Worm (Caenorhabditis elegans): ENCODE measurements around the gene tlk-1.

tlk-1 gene

DNA sequence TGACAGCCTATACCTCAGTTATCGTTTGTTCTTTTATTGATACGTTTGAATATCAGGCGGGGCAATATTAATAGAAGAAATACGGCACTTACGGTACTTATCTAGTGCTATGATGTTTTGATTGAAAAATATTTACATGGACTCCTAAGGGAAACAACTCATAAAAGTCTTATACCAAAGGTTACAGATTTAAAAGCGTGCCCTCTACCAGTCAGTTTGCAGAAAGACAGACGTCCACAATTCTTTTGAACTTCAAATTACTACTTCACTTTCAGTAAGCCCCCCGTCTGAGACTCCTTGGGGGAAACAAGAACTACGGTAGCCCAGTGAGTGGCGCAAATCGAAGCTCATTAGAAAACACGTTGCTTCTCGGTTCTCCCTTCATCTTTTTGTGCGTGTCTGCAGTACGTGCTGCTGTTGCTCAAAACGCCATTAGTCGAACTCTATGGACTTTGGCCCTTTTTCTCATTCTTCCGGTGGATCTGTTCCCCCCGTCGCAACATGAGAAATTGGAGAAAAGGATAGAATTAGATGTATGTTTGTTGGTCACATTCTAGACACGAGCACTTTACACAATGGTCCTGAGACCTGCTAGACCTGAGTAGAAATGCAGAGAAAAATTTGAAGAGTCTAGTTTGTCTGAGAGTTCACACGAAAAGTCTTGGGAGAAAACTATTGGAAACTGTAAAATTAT lies 37.3 kb upstream of the tlk-1 start (continued):
- no peak for TF ChIP-seq hpl-2 (GFP tag; optimal IDR thresholded peaks at IDR 0.05)
- no peak for TF ChIP-seq alr-1 (tag; optimal IDR thresholded peaks at IDR 0.05; ENCODE audit: borderline replicate concordance)
- no peak for TF ChIP-seq ceh-63 (GFP tag; optimal IDR thresholded peaks at IDR 0.05)
- TF ChIP-seq grh-1 (GFP tag; IDR thresholded peaks at IDR 0.05): no peak
- TF ChIP-seq aly-2 (tag; optimal IDR thresholded peaks at IDR 0.05): no peak
- TF ChIP-seq aha-1 (tag; optimal IDR thresholded peaks at IDR 0.05): no peak

DNA sequence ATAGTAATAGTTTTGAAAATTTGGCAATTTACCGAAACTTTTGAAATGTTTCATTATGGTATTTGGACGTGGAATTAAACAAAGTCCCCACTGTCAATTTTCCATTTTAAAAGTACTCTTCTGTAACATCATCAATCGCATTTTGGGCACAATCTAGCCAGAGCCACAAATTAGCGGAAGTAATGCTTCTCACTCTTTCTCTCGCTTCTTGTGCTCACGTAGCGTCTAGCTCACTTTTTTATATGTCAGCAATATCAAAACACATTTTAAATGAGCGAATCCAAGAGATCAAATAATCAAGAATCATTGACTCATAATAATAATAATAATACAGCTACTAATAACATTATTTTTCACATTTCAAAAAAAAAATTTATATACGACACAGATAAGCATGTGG lies 35.7 kb upstream of the tlk-1 start:
- no peak for TF ChIP-seq zip-4 (GFP tag; optimal IDR thresholded peaks at IDR 0.05)
- peak; percentile 6 for TF ChIP-seq jun-1 (tag; optimal IDR thresholded peaks at IDR 0.05)
- TF ChIP-seq lin-14 (GFP tag; optimal IDR thresholded peaks at IDR 0.05): peak; percentile 4
- no peak for TF ChIP-seq unc-130 (tag; optimal IDR thresholded peaks at IDR 0.05)
- TF ChIP-seq fkh-8 (tag; optimal IDR thresholded peaks at IDR 0.05): peak; percentile 72
- TF ChIP-seq alr-1 (tag; optimal IDR thresholded peaks at IDR 0.05; ENCODE audit: borderline replicate concordance): no peak
- TF ChIP-seq unc-86 (tag; optimal IDR thresholded peaks at IDR 0.05): no peak
- TF ChIP-seq nhr-77 (tag; optimal IDR thresholded peaks at IDR 0.05): no peak
- peak; percentile 15 for TF ChIP-seq egl-13 (tag; optimal IDR thresholded peaks at IDR 0.05)
- TF ChIP-seq tlp-1 (tag; optimal IDR thresholded peaks at IDR 0.05): no peak
- TF ChIP-seq ceh-8 (GFP tag; optimal IDR thresholded peaks at IDR 0.05): peak; percentile 12
- TF ChIP-seq unc-98 (GFP tag; IDR thresholded peaks at IDR 0.05): no peak
- no peak for TF ChIP-seq ceh-63 (GFP tag; optimal IDR thresholded peaks at IDR 0.05)
- TF ChIP-seq pqm-1 (tag; optimal IDR thresholded peaks at IDR 0.05): no peak
- peak; percentile 51 for TF ChIP-seq nhr-71 (tag; optimal IDR thresholded peaks at IDR 0.05)

DNA sequence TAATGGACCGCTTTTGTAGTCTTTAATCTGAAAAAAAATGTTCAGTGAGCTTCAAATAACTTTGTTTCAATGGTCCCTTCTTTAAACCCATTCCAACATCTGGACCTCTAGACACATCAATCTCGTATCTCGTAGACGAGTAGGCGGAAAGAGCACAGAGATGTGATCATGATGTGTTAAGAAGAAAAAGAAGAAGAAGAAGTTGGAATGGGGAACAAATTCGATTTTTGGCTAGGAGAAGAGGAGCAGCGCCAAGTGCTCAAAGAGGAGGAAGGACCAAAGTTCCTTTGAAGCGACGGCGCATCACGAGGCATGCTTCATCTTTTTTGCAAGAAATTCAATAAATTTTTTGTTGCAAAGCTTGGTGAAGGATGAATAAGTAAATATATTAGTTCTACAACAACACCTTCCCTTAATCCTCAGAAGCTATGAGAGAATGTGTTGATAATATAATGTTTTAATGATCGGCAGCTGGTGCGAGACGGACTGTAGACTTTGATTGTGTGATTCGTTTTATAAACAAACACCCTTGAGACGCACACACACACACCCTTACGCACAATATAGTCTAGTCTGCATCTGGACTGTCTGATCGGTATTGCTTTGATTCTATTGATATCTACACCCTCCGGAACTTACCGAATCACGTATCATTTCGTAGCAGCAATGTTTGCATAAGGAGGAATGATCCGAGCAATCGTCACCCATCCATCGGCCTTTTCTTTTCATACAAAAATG lies 35.0 kb upstream of the tlk-1 start:
- peak; percentile 49 for TF ChIP-seq nhr-20 (tag; optimal IDR thresholded peaks at IDR 0.05)
- peak; percentile 93 for TF ChIP-seq fkh-10 (GFP tag; optimal IDR thresholded peaks at IDR 0.05)
- TF ChIP-seq elt-3 (tag; optimal IDR thresholded peaks at IDR 0.05): peak in 1 of 6 experiments; percentile 10
- TF ChIP-seq ces-1 (GFP tag; optimal IDR thresholded peaks at IDR 0.05): peak; percentile 20
- peak in 1 of 3 experiments; percentile 15 for TF ChIP-seq ceh-82 (tag; optimal IDR thresholded peaks at IDR 0.05)
- TF ChIP-seq nhr-76 (tag; optimal IDR thresholded peaks at IDR 0.05): no peak
- TF ChIP-seq egl-27 (tag; optimal IDR thresholded peaks at IDR 0.05): no peak
- no peak for TF ChIP-seq pag-3 (tag; optimal IDR thresholded peaks at IDR 0.05; ENCODE audit: borderline replicate concordance, insufficient read depth)
- peak; percentile 48; the same call in 1 of the 2 replicates for TF ChIP-seq nhr-19 (GFP tag; conservative IDR thresholded peaks at IDR 0.05)
- peak; percentile 56 for TF ChIP-seq dsc-1 (tag; optimal IDR thresholded peaks at IDR 0.05)
- peak; percentile 86 for TF ChIP-seq lin-14 (GFP tag; optimal IDR thresholded peaks at IDR 0.05)
- TF ChIP-seq jun-1 (tag; optimal IDR thresholded peaks at IDR 0.05): no peak
- TF ChIP-seq nhr-71 (tag; optimal IDR thresholded peaks at IDR 0.05): peak; percentile 68
- TF ChIP-seq rnt-1 (tag; optimal IDR thresholded peaks at IDR 0.05): peak; percentile 42

DNA sequence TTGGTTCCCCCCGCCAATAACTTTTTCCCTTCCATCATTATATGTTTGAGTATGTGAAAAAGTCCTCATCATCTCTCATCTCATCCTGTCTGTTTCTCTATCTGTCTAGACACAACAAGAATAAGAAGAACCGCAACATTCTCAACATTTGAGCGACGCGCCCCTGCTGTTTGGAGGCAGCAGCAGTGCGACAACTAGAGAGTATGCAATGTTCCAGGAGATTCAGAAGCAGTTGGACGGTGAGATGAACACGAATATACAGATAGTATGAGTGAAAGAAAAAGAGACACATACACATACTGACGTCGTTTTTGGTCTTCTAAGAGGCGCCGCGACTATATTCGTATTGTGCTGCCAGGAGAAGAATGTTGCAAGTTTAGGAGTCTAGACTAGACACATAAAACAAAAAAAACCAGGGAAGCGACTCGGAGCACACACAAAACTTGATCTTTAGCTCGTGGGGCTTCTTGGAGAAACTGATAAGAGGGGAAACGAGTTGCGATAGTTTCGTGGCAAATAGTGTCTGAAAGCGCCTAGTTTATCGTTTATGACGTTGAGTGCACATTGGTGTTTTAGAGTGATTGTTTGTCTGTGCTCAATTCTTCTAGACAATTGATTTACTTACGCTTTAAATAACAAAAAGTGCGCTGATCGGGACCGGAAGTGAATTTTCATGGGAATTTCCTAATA lies 34.0 kb upstream of the tlk-1 start:
- TF ChIP-seq swsn-7 (tag; optimal IDR thresholded peaks at IDR 0.05) (peak; percentile 26), xbp-1 (tag; optimal IDR thresholded peaks at IDR 0.05) (no peak), vab-15 (tag; optimal IDR thresholded peaks at IDR 0.05) (no peak), nhr-11 (tag; optimal IDR thresholded peaks at IDR 0.05) (peak; percentile 38), nhr-47 (tag; optimal IDR thresholded peaks at IDR 0.05) (peak; percentile 20), aha-1 (tag; optimal IDR thresholded peaks at IDR 0.05) (no peak), unc-86 (tag; optimal IDR thresholded peaks at IDR 0.05) (peak; percentile 37), jun-1 (tag; optimal IDR thresholded peaks at IDR 0.05) (no peak), ztf-11 (tag; optimal IDR thresholded peaks at IDR 0.05) (no peak), fkh-4 (tag; optimal IDR thresholded peaks at IDR 0.05; ENCODE audit: borderline replicate concordance) (no peak), unc-98 (GFP tag; IDR thresholded peaks at IDR 0.05) (no peak), mab-9 (GFP tag; IDR thresholded peaks at IDR 0.05) (no peak), pag-3 (tag; optimal IDR thresholded peaks at IDR 0.05; ENCODE audit: borderline replicate concordance, insufficient read depth) (no peak), nhr-19 (GFP tag; conservative IDR thresholded peaks at IDR 0.05) (0 out of 2 replicates have a peak, but pooled peaks have one; percentile 7), nhr-28 (tag; optimal IDR thresholded peaks at IDR 0.05) (no peak), sox-4 (tag; optimal IDR thresholded peaks at IDR 0.05) (no peak), hlh-17 (GFP tag; optimal IDR thresholded peaks at IDR 0.05; ENCODE audit: borderline replicate concordance) (no peak), mep-1 (tag; optimal IDR thresholded peaks at IDR 0.05) (peak; percentile 57), alr-1 (tag; optimal IDR thresholded peaks at IDR 0.05; ENCODE audit: borderline replicate concordance) (no peak)

Measured in whole organism, L1 larva.